Fruit fly (Drosophila melanogaster) S2 (cell line): ENCODE data around the gene eEF1alpha2.

ENCODE experiments used
- CG8478 ChIP-seq: fragments of >200 bp; optimal IDR thresholded peaks from 2 replicates; lab custom pipeline; 2018
- CTCF ChIP-seq, 2 experiments: fragments of >200 bp; optimal IDR thresholded peaks; 2 replicates each; lab custom pipeline; 2018

- no peak for TF ChIP-seq CG8478 (lab: Kevin White, UChicago)
- no peak for TF ChIP-seq CTCF (optimal IDR thresholded peaks at IDR 0.05; lab: Kevin White, UChicago)
Observed at dm6 chr3R:31713306-31714123, 24.8 kb upstream of the eEF1alpha2 start, which contains the start of gene ttk.
